Worm (Caenorhabditis elegans) whole organism, dauer: ENCODE measurements around the gene F46F5.8.

Source experiments
- unc-62 ChIP-seq: sonication (generic microtip); optimal IDR thresholded peaks from 2 replicates; lab custom pipeline; 2017; ENCODE audit warnings: missing biosample characterization, missing genetic modification reagents, missing genetic modification characterization

The F46F5.8 gene

ce11 chrII:812917-813316, 8.5 kb downstream of the F46F5.8 start, which contains the start of gene F46F5.5:
TSS of gene F46F5.5 (minus strand) at chrII:813017.
- no peak for TF ChIP-seq unc-62 (GFP tag; lab: Kevin White, UChicago)

ce11 chrII:808457-808856, 13.0 kb downstream of the F46F5.8 start, which contains the start of gene F46F5.11:
TSS of gene F46F5.11 (plus strand) at chrII:808757.
- TF ChIP-seq unc-62 (GFP tag; lab: Kevin White, UChicago), result no peak

- TF ChIP-seq unc-62 (GFP tag; lab: Kevin White, UChicago), result no peak
Measured at ce11 chrII:803009-803408, 18.4 kb downstream of the F46F5.8 start, which contains the start of gene F46F5.13. TSS of gene F46F5.13 (plus strand) at chrII:803309.

ce11 chrII:799700-800099, 21.7 kb downstream of the F46F5.8 start, which contains the start of gene F46F5.14:
TSS of gene F46F5.14 (plus strand) at chrII:800000.
- no peak for TF ChIP-seq unc-62 (GFP tag; lab: Kevin White, UChicago)

- no peak for TF ChIP-seq unc-62 (GFP tag; lab: Kevin White, UChicago)
Measured at ce11 chrII:797445-797844, 24.0 kb downstream of the F46F5.8 start.

- TF ChIP-seq unc-62 (GFP tag; lab: Kevin White, UChicago), result no peak
Measured at ce11 chrII:796916-797315, 24.5 kb downstream of the F46F5.8 start.

ce11 chrII:791828-792227, 29.6 kb downstream of the F46F5.8 start, which contains the start of gene F46F5.1:
TSS of gene F46F5.1 (minus strand) at chrII:791928.
- TF ChIP-seq unc-62 (GFP tag; lab: Kevin White, UChicago), result no peak

ce11 chrII:788139-788538, 33.3 kb downstream of the F46F5.8 start, which contains the start of gene F46F5.15:
TSS of gene F46F5.15 (plus strand) at chrII:788439.
- TF ChIP-seq unc-62 (GFP tag; lab: Kevin White, UChicago), result no peak

- TF ChIP-seq unc-62 (GFP tag; lab: Kevin White, UChicago), result no peak
Measured at ce11 chrII:786938-787337, 34.5 kb downstream of the F46F5.8 start, which contains the start of gene F46F5.16. TSS of gene F46F5.16 (plus strand) at chrII:787238.

- TF ChIP-seq unc-62 (GFP tag; lab: Kevin White, UChicago), result no peak
Measured at ce11 chrII:783532-783931, 37.9 kb downstream of the F46F5.8 start, which contains the start of gene Y39F10A.6. TSS of gene Y39F10A.6 (minus strand) at chrII:783632.

ce11 chrII:782903-783302, 38.5 kb downstream of the F46F5.8 start, which contains the start of gene Y39F10A.3:
TSS of gene Y39F10A.3 (minus strand) at chrII:783003.
- TF ChIP-seq unc-62 (GFP tag; lab: Kevin White, UChicago), result no peak

ce11 chrII:775033-775432, 46.4 kb downstream of the F46F5.8 start, which contains the start of gene Y39F10A.1:
TSS of gene Y39F10A.1 (plus strand) at chrII:775333.
- no peak for TF ChIP-seq unc-62 (GFP tag; lab: Kevin White, UChicago)

- TF ChIP-seq unc-62 (GFP tag; lab: Kevin White, UChicago), result no peak
Measured at ce11 chrII:773830-774229, 47.6 kb downstream of the F46F5.8 start.
